Fruit fly (Drosophila melanogaster) whole organism, embryonic: ENCODE results near the gene Upf1.

Source experiments
- Atf3 ChIP-seq: fragments of 200-800 bp; sonication (Bioruptor generic); optimal IDR thresholded peaks from 3 replicates; lab custom pipeline; 2016; ENCODE audit warnings: missing biosample characterization, missing genetic modification characterization
- Blimp-1 ChIP-seq: fragments of 200-800 bp; sonication (Bioruptor generic); optimal IDR thresholded peaks from 3 replicates; lab custom pipeline; 2018; ENCODE audit warnings: missing biosample characterization, missing genetic modification characterization, mild to moderate bottlenecking, moderate library complexity, missing genetic modification reagents
- BtbVII ChIP-seq: fragments of 200-800 bp; sonication (Bioruptor generic); optimal IDR thresholded peaks from 3 replicates; lab custom pipeline; 2017; ENCODE audit warnings: missing biosample characterization, mild to moderate bottlenecking, missing genetic modification characterization
- CG10565 ChIP-seq: fragments of 200-800 bp; sonication (Bioruptor generic); optimal IDR thresholded peaks from 3 replicates; lab custom pipeline; 2016; ENCODE audit warnings: missing biosample characterization, mild to moderate bottlenecking, missing genetic modification characterization
- CG11093 ChIP-seq: fragments of 200-800 bp; sonication (Bioruptor generic); IDR thresholded peaks from 3 replicates; pipeline ENCODE4 v1.3.6; 2022; ENCODE audit warnings: missing biosample characterization, missing genetic modification characterization
- CG1233 ChIP-seq: fragments of 200-800 bp; sonication (Bioruptor generic); optimal IDR thresholded peaks from 4 replicates; lab custom pipeline; 2018; ENCODE audit warnings: missing biosample characterization, mild to moderate bottlenecking, missing genetic modification characterization
- CG12391 ChIP-seq: fragments of 200-800 bp; sonication (Bioruptor generic); optimal IDR thresholded peaks from 3 replicates; lab custom pipeline; 2018; ENCODE audit warnings: missing biosample characterization, mild to moderate bottlenecking, missing genetic modification characterization, moderate library complexity
- CG13424 ChIP-seq: fragments of 200-800 bp; sonication (Bioruptor generic); optimal IDR thresholded peaks from 2 replicates; lab custom pipeline; 2019; ENCODE audit warnings: missing biosample characterization, mild to moderate bottlenecking, missing genetic modification characterization, moderate library complexity
- CG13775 ChIP-seq: fragments of 200-800 bp; sonication (Bioruptor generic); optimal IDR thresholded peaks from 3 replicates; lab custom pipeline; 2017; ENCODE audit warnings: missing biosample characterization, mild to moderate bottlenecking, missing genetic modification characterization
- CG14050 ChIP-seq: fragments of 200-800 bp; sonication (Bioruptor generic); IDR thresholded peaks from 3 replicates; pipeline ENCODE4 v1.3.6; 2022; ENCODE audit warnings: missing biosample characterization, missing genetic modification characterization
- CG14710 ChIP-seq: fragments of 200-800 bp; sonication (Bioruptor generic); optimal IDR thresholded peaks from 3 replicates; lab custom pipeline; 2019; ENCODE audit warnings: missing biosample characterization, mild to moderate bottlenecking, missing genetic modification characterization, moderate library complexity
- CG15073 ChIP-seq: fragments of 200-800 bp; sonication (Bioruptor generic); optimal IDR thresholded peaks from 2 replicates; lab custom pipeline; 2016; ENCODE audit warnings: missing biosample characterization, missing genetic modification characterization
- CG15601 ChIP-seq: fragments of 200-800 bp; sonication (Bioruptor generic); optimal IDR thresholded peaks from 3 replicates; lab custom pipeline; 2019; ENCODE audit warnings: missing biosample characterization, mild to moderate bottlenecking, missing genetic modification characterization, moderate library complexity
- CG16779 ChIP-seq: fragments of 200-800 bp; sonication (Bioruptor generic); IDR thresholded peaks from 2 replicates; pipeline ENCODE4 v1.3.6; 2022; ENCODE audit warnings: missing biosample characterization, missing genetic modification characterization
- CG17328 ChIP-seq: fragments of 200-800 bp; sonication (Bioruptor generic); IDR thresholded peaks from 2 replicates; pipeline ENCODE4 v1.3.6; 2022; ENCODE audit warnings: missing biosample characterization, missing genetic modification characterization
- CG31224 ChIP-seq: fragments of 200-800 bp; sonication (Bioruptor generic); IDR thresholded peaks from 2 replicates; pipeline ENCODE4 v1.3.6; 2022; ENCODE audit warnings: missing biosample characterization, missing genetic modification characterization
- CG3163 ChIP-seq: fragments of 200-800 bp; sonication (Bioruptor generic); optimal IDR thresholded peaks from 3 replicates; lab custom pipeline; 2016; ENCODE audit warnings: missing biosample characterization, missing genetic modification characterization
- CG32772 ChIP-seq: fragments of 200-800 bp; sonication (Bioruptor generic); IDR thresholded peaks from 2 replicates; pipeline ENCODE4 v1.3.6; 2022; ENCODE audit warnings: missing biosample characterization, missing genetic modification characterization
- CG4617 ChIP-seq: fragments of 200-800 bp; sonication (Bioruptor generic); optimal IDR thresholded peaks from 3 replicates; lab custom pipeline; 2016; ENCODE audit warnings: missing biosample characterization, missing genetic modification characterization, borderline replicate concordance
- CG6765 ChIP-seq: fragments of 200-800 bp; sonication (Bioruptor generic); optimal IDR thresholded peaks from 3 replicates; lab custom pipeline; 2017; ENCODE audit warnings: missing biosample characterization, mild to moderate bottlenecking, missing genetic modification characterization
- Dp ChIP-seq: fragments of 200-800 bp; sonication (Bioruptor generic); optimal IDR thresholded peaks from 2 replicates; lab custom pipeline; 2018; ENCODE audit warnings: missing biosample characterization, mild to moderate bottlenecking, missing genetic modification characterization, moderate library complexity
- Ets97D ChIP-seq: fragments of 200-800 bp; sonication (Bioruptor generic); optimal IDR thresholded peaks from 3 replicates; lab custom pipeline; 2016; ENCODE audit warnings: missing biosample characterization, missing genetic modification characterization
- H2.0 ChIP-seq: fragments of 200-800 bp; sonication (Bioruptor generic); IDR thresholded peaks from 2 replicates; pipeline ENCODE4 v1.3.6; 2022; ENCODE audit warnings: missing biosample characterization, missing genetic modification characterization
- HLH3B ChIP-seq: fragments of 200-800 bp; sonication (Bioruptor generic); IDR thresholded peaks from 2 replicates; pipeline ENCODE4 v1.3.6; 2022; ENCODE audit warnings: missing biosample characterization, missing genetic modification characterization
- Lpt ChIP-seq: fragments of >200 bp; optimal IDR thresholded peaks from 2 replicates; lab custom pipeline; 2018; ENCODE audit warnings: missing biosample characterization, missing genetic modification characterization
- Mad ChIP-seq: fragments of 200-800 bp; sonication (Bioruptor generic); optimal IDR thresholded peaks from 2 replicates; lab custom pipeline; 2016; ENCODE audit warnings: missing biosample characterization, missing genetic modification characterization
- NC2α ChIP-seq: fragments of 200-800 bp; sonication (Bioruptor generic); optimal IDR thresholded peaks from 2 replicates; lab custom pipeline; 2016; ENCODE audit warnings: missing biosample characterization, missing genetic modification characterization
- NC2β ChIP-seq: fragments of 200-800 bp; sonication (Bioruptor generic); optimal IDR thresholded peaks from 2 replicates; lab custom pipeline; 2016; ENCODE audit warnings: missing biosample characterization, missing genetic modification characterization
- NFAT ChIP-seq: fragments of 200-800 bp; sonication (Bioruptor generic); IDR thresholded peaks from 2 replicates; pipeline ENCODE4 v1.3.6; 2022; ENCODE audit warnings: missing biosample characterization, missing genetic modification characterization
- NK7.1 ChIP-seq: fragments of 200-800 bp; sonication (Bioruptor generic); optimal IDR thresholded peaks from 3 replicates; lab custom pipeline; 2016; ENCODE audit warnings: missing biosample characterization, missing genetic modification characterization
- Ptx1 ChIP-seq: fragments of 200-800 bp; sonication (Bioruptor generic); IDR thresholded peaks from 2 replicates; pipeline ENCODE4 v1.3.6; 2022; ENCODE audit warnings: missing biosample characterization, missing genetic modification characterization
- Rfx ChIP-seq: fragments of 200-800 bp; sonication (Bioruptor generic); IDR thresholded peaks from 2 replicates; pipeline ENCODE4 v1.3.6; 2022; ENCODE audit warnings: missing biosample characterization, missing genetic modification characterization
- Scr ChIP-seq: fragments of 200-800 bp; sonication (Bioruptor generic); IDR thresholded peaks from 2 replicates; pipeline ENCODE4 v1.3.6; 2022; ENCODE audit warnings: missing biosample characterization, missing genetic modification characterization; ENCODE audit not compliant: partially characterized antibody
- Sox102F ChIP-seq: fragments of 200-800 bp; sonication (Bioruptor generic); optimal IDR thresholded peaks from 2 replicates; lab custom pipeline; 2018; ENCODE audit warnings: missing biosample characterization, mild to moderate bottlenecking, missing genetic modification characterization, moderate library complexity
- TFAM ChIP-seq: fragments of 200-800 bp; sonication (Bioruptor generic); optimal IDR thresholded peaks from 2 replicates; lab custom pipeline; 2017; ENCODE audit warnings: missing biosample characterization, missing genetic modification characterization, inconsistent platforms
- ato ChIP-seq: fragments of 200-800 bp; sonication (Bioruptor generic); IDR thresholded peaks from 2 replicates; pipeline ENCODE4 v1.3.6; 2022; ENCODE audit warnings: missing biosample characterization, missing genetic modification characterization; ENCODE audit not compliant: partially characterized antibody
- bab2 ChIP-seq: fragments of 200-800 bp; sonication (Bioruptor generic); optimal IDR thresholded peaks from 2 replicates; lab custom pipeline; 2016; ENCODE audit warnings: missing biosample characterization, missing genetic modification characterization
- bowl ChIP-seq: fragments of 200-800 bp; sonication (Bioruptor generic); IDR thresholded peaks from 2 replicates; pipeline ENCODE4 v1.3.6; 2022; ENCODE audit warnings: missing biosample characterization, missing genetic modification characterization
- ci ChIP-seq: fragments of 200-800 bp; sonication (Bioruptor generic); IDR thresholded peaks from 3 replicates; pipeline ENCODE4 v1.3.6; 2022; ENCODE audit warnings: missing biosample characterization, missing genetic modification characterization
- crol ChIP-seq: fragments of 200-800 bp; sonication (Bioruptor generic); IDR thresholded peaks from 2 replicates; pipeline ENCODE4 v1.3.6; 2022; ENCODE audit warnings: missing biosample characterization, missing genetic modification characterization
- fru ChIP-seq: fragments of >200 bp; optimal IDR thresholded peaks from 2 replicates; lab custom pipeline; 2017
- gcm2 ChIP-seq: fragments of 200-800 bp; sonication (Bioruptor generic); optimal IDR thresholded peaks from 2 replicates; lab custom pipeline; 2016; ENCODE audit warnings: missing biosample characterization, missing genetic modification characterization
- gfzf ChIP-seq: fragments of 200-800 bp; sonication (Bioruptor generic); optimal IDR thresholded peaks from 2 replicates; lab custom pipeline; 2016; ENCODE audit warnings: missing biosample characterization, mild to moderate bottlenecking, missing genetic modification characterization, moderate library complexity
- gro ChIP-seq: fragments of 200-800 bp; sonication (Bioruptor generic); optimal IDR thresholded peaks from 2 replicates; lab custom pipeline; 2016; ENCODE audit warnings: missing biosample characterization, missing genetic modification characterization
- hb ChIP-seq: fragments of 200-800 bp; sonication (Bioruptor generic); IDR thresholded peaks from 3 replicates; pipeline ENCODE4 v1.3.6; 2022; ENCODE audit warnings: missing biosample characterization, missing genetic modification characterization; ENCODE audit not compliant: partially characterized antibody
- kah ChIP-seq: fragments of 200-800 bp; sonication (Bioruptor generic); optimal IDR thresholded peaks from 2 replicates; lab custom pipeline; 2018; ENCODE audit warnings: missing biosample characterization, mild to moderate bottlenecking, missing genetic modification characterization
- kay ChIP-seq: fragments of 200-800 bp; sonication (Bioruptor generic); optimal IDR thresholded peaks from 2 replicates; lab custom pipeline; 2016; ENCODE audit warnings: missing biosample characterization, missing genetic modification characterization
- mam ChIP-seq: fragments of 200-800 bp; sonication (Bioruptor generic); optimal IDR thresholded peaks from 3 replicates; lab custom pipeline; 2016; ENCODE audit warnings: missing biosample characterization, missing genetic modification characterization
- nom ChIP-seq: fragments of 200-800 bp; sonication (Bioruptor generic); optimal IDR thresholded peaks from 2 replicates; lab custom pipeline; 2017; ENCODE audit warnings: missing biosample characterization, missing genetic modification characterization, mild to moderate bottlenecking, moderate library complexity, missing genetic modification reagents
- peb ChIP-seq: fragments of 200-800 bp; sonication (Bioruptor generic); IDR thresholded peaks from 2 replicates; pipeline ENCODE4 v1.3.6; 2022; ENCODE audit warnings: missing biosample characterization, missing genetic modification characterization
- sima ChIP-seq: fragments of 200-800 bp; sonication (Bioruptor generic); optimal IDR thresholded peaks from 2 replicates; lab custom pipeline; 2016; ENCODE audit warnings: missing biosample characterization, missing genetic modification characterization
- zen ChIP-seq: fragments of 200-800 bp; sonication (Bioruptor generic); optimal IDR thresholded peaks from 3 replicates; lab custom pipeline; 2018; ENCODE audit warnings: missing biosample characterization, mild to moderate bottlenecking, missing genetic modification characterization, moderate library complexity
- zf30C ChIP-seq: fragments of 200-800 bp; sonication (Bioruptor generic); optimal IDR thresholded peaks from 3 replicates; lab custom pipeline; 2018; ENCODE audit warnings: missing biosample characterization, mild to moderate bottlenecking, missing genetic modification characterization

Upf1 gene

DNA sequence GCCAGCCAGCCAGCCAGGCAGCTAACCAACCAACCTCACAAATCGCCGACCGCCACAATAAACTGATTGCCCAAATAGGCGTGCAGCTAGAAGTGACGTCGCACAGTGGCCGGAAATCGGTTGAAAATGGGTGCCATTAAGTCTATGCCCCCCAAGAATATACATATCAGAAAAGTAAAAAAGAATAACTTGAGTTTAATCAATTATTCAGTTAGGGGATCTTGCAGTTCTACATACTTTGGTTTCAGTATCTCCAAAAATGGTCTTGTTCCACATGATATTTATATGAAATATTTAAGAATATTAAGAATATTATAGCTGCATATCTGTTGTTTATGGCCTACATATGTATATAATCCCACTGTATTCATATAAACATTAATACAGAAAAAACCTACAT is 19.8 kb downstream of the Upf1 start (continued):
- TF ChIP-seq Atf3 (GFP tag; lab: Kevin White, UChicago) (no peak), CG6765 (GFP tag; lab: Kevin White, UChicago) (no peak), nom (GFP tag; lab: Kevin White, UChicago) (no peak), CG17328 (no peak), CG11093 (GFP tag; lab: Robert Waterston, UW) (no peak), kah (GFP tag; lab: Kevin White, UChicago) (no peak), BtbVII (GFP tag; lab: Kevin White, UChicago) (peak; percentile 62), CG16779 (GFP tag; lab: Robert Waterston, UW) (no peak), Ptx1 (no peak), zen (tag; lab: Kevin White, UChicago) (no peak), zf30C (GFP tag; lab: Kevin White, UChicago) (no peak), CG14710 (no peak), CG32772 (GFP tag; lab: Robert Waterston, UW) (no peak), gro (GFP tag; lab: Kevin White, UChicago) (no peak), CG3163 (GFP tag; lab: Kevin White, UChicago) (no peak), CG15073 (GFP tag; lab: Kevin White, UChicago) (no peak), Rfx (GFP tag; lab: Robert Waterston, UW) (peak; percentile 58), H2.0 (GFP tag; lab: Robert Waterston, UW) (0 out of 2 replicates have a peak, but pooled peaks have one; percentile 17), gcm2 (GFP tag; lab: Kevin White, UChicago) (no peak), CG12391 (tag; lab: Kevin White, UChicago) (peak; percentile 44), Sox102F (GFP tag; lab: Kevin White, UChicago) (peak; percentile 44), hb (GFP tag; lab: Robert Waterston, UW) (no peak), CG14050 (GFP tag; lab: Robert Waterston, UW) (no peak), NFAT (GFP tag; lab: Robert Waterston, UW) (no peak), kay (GFP tag; lab: Kevin White, UChicago) (no peak), ato (GFP tag; lab: Robert Waterston, UW) (no peak), ci (no peak), mam (GFP tag; lab: Kevin White, UChicago) (no peak), TFAM (GFP tag; lab: Kevin White, UChicago) (no peak), fru (no peak), sima (GFP tag; lab: Kevin White, UChicago) (no peak), Ets97D (GFP tag; lab: Kevin White, UChicago) (no peak), HLH3B (GFP tag; lab: Robert Waterston, UW) (peak; percentile 10; the same call in 1 of the 2 replicates), CG13424 (tag; lab: Kevin White, UChicago) (peak; percentile 61), NC2α (GFP tag; lab: Kevin White, UChicago) (no peak), CG10565 (GFP tag; lab: Kevin White, UChicago) (no peak), CG31224 (GFP tag; lab: Robert Waterston, UW) (0 out of 2 replicates have a peak, but pooled peaks have one; percentile 26), bab2 (GFP tag; lab: Kevin White, UChicago) (no peak), CG4617 (GFP tag; lab: Kevin White, UChicago) (no peak), CG13775 (peak; percentile 26), Dp (GFP tag; lab: Kevin White, UChicago) (no peak), crol (no peak), Blimp-1 (no peak), CG1233 (GFP tag; lab: Kevin White, UChicago) (no peak), NK7.1 (no peak), CG15601 (no peak), Scr (no peak), Mad (GFP tag; lab: Kevin White, UChicago) (no peak), bowl (GFP tag; lab: Robert Waterston, UW) (no peak), peb (GFP tag; lab: Robert Waterston, UW) (no peak), NC2β (GFP tag; lab: Kevin White, UChicago) (no peak), Lpt (no peak), gfzf (no peak)
